Fruit fly (Drosophila melanogaster) whole organism, embryonic: ENCODE measurements around the gene Prosalpha6.

Source experiments
- Asciz ChIP-seq: fragments of 200-800 bp; sonication (Bioruptor generic); optimal IDR thresholded peaks from 2 replicates; lab custom pipeline; 2017; ENCODE audit warnings: missing biosample characterization, mild to moderate bottlenecking, missing genetic modification characterization, missing genetic modification reagents
- CG10431 ChIP-seq: fragments of 200-800 bp; sonication (Bioruptor generic); optimal IDR thresholded peaks from 3 replicates; lab custom pipeline; 2018; ENCODE audit warnings: missing biosample characterization, mild to moderate bottlenecking, missing genetic modification characterization
- CG11398 ChIP-seq: fragments of 200-800 bp; sonication (Bioruptor generic); optimal IDR thresholded peaks from 2 replicates; lab custom pipeline; 2016; ENCODE audit warnings: missing biosample characterization, missing genetic modification characterization
- CG11723 ChIP-seq: fragments of 200-800 bp; sonication (Bioruptor generic); optimal IDR thresholded peaks from 2 replicates; lab custom pipeline; 2017; ENCODE audit warnings: missing biosample characterization, mild to moderate bottlenecking, missing genetic modification characterization
- CG13296 ChIP-seq: fragments of 200-800 bp; sonication (Bioruptor generic); optimal IDR thresholded peaks from 3 replicates; lab custom pipeline; 2018; ENCODE audit warnings: missing biosample characterization, mild to moderate bottlenecking, missing genetic modification characterization
- CG14050 ChIP-seq: fragments of 200-800 bp; sonication (Bioruptor generic); IDR thresholded peaks from 3 replicates; pipeline ENCODE4 v1.3.6; 2022; ENCODE audit warnings: missing biosample characterization, missing genetic modification characterization
- CG14710 ChIP-seq: fragments of 200-800 bp; sonication (Bioruptor generic); optimal IDR thresholded peaks from 3 replicates; lab custom pipeline; 2019; ENCODE audit warnings: missing biosample characterization, mild to moderate bottlenecking, missing genetic modification characterization, moderate library complexity
- CG15479 ChIP-seq: fragments of 200-800 bp; sonication (Bioruptor generic); optimal IDR thresholded peaks from 3 replicates; lab custom pipeline; 2019; ENCODE audit warnings: missing biosample characterization, mild to moderate bottlenecking, missing genetic modification characterization, moderate library complexity
- CG1602 ChIP-seq: fragments of 200-800 bp; sonication (Bioruptor generic); optimal IDR thresholded peaks from 3 replicates; lab custom pipeline; 2016; ENCODE audit warnings: missing biosample characterization, missing genetic modification characterization
- CG1603 ChIP-seq: fragments of 200-800 bp; sonication (Bioruptor generic); optimal IDR thresholded peaks from 2 replicates; lab custom pipeline; 2019; ENCODE audit warnings: missing biosample characterization, mild to moderate bottlenecking, missing genetic modification characterization, moderate library complexity
- CG17328 ChIP-seq: fragments of 200-800 bp; sonication (Bioruptor generic); IDR thresholded peaks from 2 replicates; pipeline ENCODE4 v1.3.6; 2022; ENCODE audit warnings: missing biosample characterization, missing genetic modification characterization
- CG17912 ChIP-seq: fragments of 200-800 bp; sonication (Bioruptor generic); optimal IDR thresholded peaks from 2 replicates; lab custom pipeline; 2018; ENCODE audit warnings: missing biosample characterization, mild to moderate bottlenecking, missing genetic modification characterization
- CG30020 ChIP-seq: fragments of 200-800 bp; optimal IDR thresholded peaks from 2 replicates; lab custom pipeline; 2019; ENCODE audit warnings: missing biosample characterization, mild to moderate bottlenecking, missing genetic modification characterization, moderate library complexity
- CG3065 ChIP-seq: fragments of 200-800 bp; sonication (Bioruptor generic); optimal IDR thresholded peaks from 2 replicates; lab custom pipeline; 2016; ENCODE audit warnings: missing biosample characterization, missing genetic modification characterization
- CG3847 ChIP-seq: fragments of 200-800 bp; sonication (Bioruptor generic); IDR thresholded peaks from 2 replicates; pipeline ENCODE4 v1.3.6; 2022; ENCODE audit warnings: missing biosample characterization, missing genetic modification characterization
- CG42726 ChIP-seq: fragments of 200-800 bp; sonication (Bioruptor generic); IDR thresholded peaks from 2 replicates; pipeline ENCODE4 v1.3.6; 2022; ENCODE audit warnings: missing biosample characterization, missing genetic modification characterization; ENCODE audit not compliant: partially characterized antibody
- CG5953 ChIP-seq: fragments of 200-800 bp; sonication (Bioruptor generic); IDR thresholded peaks from 2 replicates; pipeline ENCODE4 v1.3.6; 2022; ENCODE audit warnings: missing biosample characterization, missing genetic modification characterization
- CG6765 ChIP-seq: fragments of 200-800 bp; sonication (Bioruptor generic); optimal IDR thresholded peaks from 3 replicates; lab custom pipeline; 2017; ENCODE audit warnings: missing biosample characterization, mild to moderate bottlenecking, missing genetic modification characterization
- CG8290 ChIP-seq, 3 experiments: fragments of 200-800 bp; sonication (Bioruptor generic); optimal IDR thresholded peaks; 2 replicates each; lab custom pipeline; 2016 to 2019; ENCODE audit warnings: missing biosample characterization in 3 of 3, missing genetic modification characterization in 3 of 3, mild to moderate bottlenecking in 2 of 3, moderate library complexity in 1 of 3
- D19A ChIP-seq: fragments of 200-800 bp; optimal IDR thresholded peaks from 3 replicates; lab custom pipeline; 2019; ENCODE audit warnings: missing biosample characterization, mild to moderate bottlenecking, missing genetic modification characterization, moderate library complexity
- Dll ChIP-seq: fragments of 200-800 bp; sonication (Bioruptor generic); IDR thresholded peaks from 4 replicates; pipeline ENCODE4 v1.3.6; 2022; ENCODE audit warnings: missing biosample characterization, missing genetic modification characterization; ENCODE audit not compliant: partially characterized antibody
- Drgx ChIP-seq: fragments of 200-800 bp; sonication (Bioruptor generic); IDR thresholded peaks from 2 replicates; pipeline ENCODE4 v1.3.6; 2022; ENCODE audit warnings: missing biosample characterization, missing genetic modification characterization
- Hmx ChIP-seq: fragments of 200-800 bp; sonication (Bioruptor generic); optimal IDR thresholded peaks from 2 replicates; lab custom pipeline; 2016; ENCODE audit warnings: missing biosample characterization, missing genetic modification characterization
- Meics ChIP-seq: fragments of 200-800 bp; sonication (Bioruptor generic); optimal IDR thresholded peaks from 2 replicates; lab custom pipeline; 2017; ENCODE audit warnings: missing biosample characterization, mild to moderate bottlenecking, missing genetic modification characterization
- Neu2 ChIP-seq: fragments of 200-800 bp; sonication (Bioruptor generic); optimal IDR thresholded peaks from 3 replicates; lab custom pipeline; 2016; ENCODE audit warnings: missing biosample characterization, missing genetic modification characterization, borderline replicate concordance
- Nf-YA ChIP-seq: fragments of 200-800 bp; sonication (Bioruptor generic); IDR thresholded peaks from 2 replicates; pipeline ENCODE4 v1.3.6; 2022; ENCODE audit warnings: missing biosample characterization, missing genetic modification characterization
- Optix ChIP-seq: fragments of 200-800 bp; sonication (Bioruptor generic); IDR thresholded peaks from 3 replicates; pipeline ENCODE4 v1.3.6; 2022; ENCODE audit warnings: missing biosample characterization, missing genetic modification characterization
- Sry-β ChIP-seq: fragments of 200-800 bp; sonication (Bioruptor generic); optimal IDR thresholded peaks from 2 replicates; lab custom pipeline; 2018; ENCODE audit warnings: missing biosample characterization, mild to moderate bottlenecking, missing genetic modification characterization, moderate library complexity
- Xrp1 ChIP-seq: fragments of 200-800 bp; sonication (Bioruptor generic); IDR thresholded peaks from 2 replicates; pipeline ENCODE4 v1.3.6; 2022; ENCODE audit warnings: missing biosample characterization, missing genetic modification characterization
- al ChIP-seq: fragments of 200-800 bp; sonication (Bioruptor generic); IDR thresholded peaks from 2 replicates; pipeline ENCODE4 v1.3.6; 2022; ENCODE audit warnings: missing biosample characterization, missing genetic modification characterization
- ase ChIP-seq: fragments of 200-800 bp; sonication (Bioruptor generic); IDR thresholded peaks from 3 replicates; pipeline ENCODE4 v1.3.6; 2022; ENCODE audit warnings: missing biosample characterization, missing genetic modification characterization
- bab2 ChIP-seq: fragments of 200-800 bp; sonication (Bioruptor generic); optimal IDR thresholded peaks from 2 replicates; lab custom pipeline; 2016; ENCODE audit warnings: missing biosample characterization, missing genetic modification characterization
- bowl ChIP-seq: fragments of 200-800 bp; sonication (Bioruptor generic); IDR thresholded peaks from 2 replicates; pipeline ENCODE4 v1.3.6; 2022; ENCODE audit warnings: missing biosample characterization, missing genetic modification characterization
- crc ChIP-seq: fragments of 200-800 bp; sonication (Bioruptor generic); optimal IDR thresholded peaks from 2 replicates; lab custom pipeline; 2016; ENCODE audit warnings: missing biosample characterization, missing genetic modification characterization
- eve ChIP-seq, 2 experiments: fragments of >200 bp; optimal IDR thresholded peaks; 2 replicates each; lab custom pipeline; 2017; ENCODE audit warnings: missing biosample characterization in 2 of 2, missing genetic modification characterization in 2 of 2
- eyg ChIP-seq: fragments of 200-800 bp; sonication (Bioruptor generic); optimal IDR thresholded peaks from 3 replicates; lab custom pipeline; 2016; ENCODE audit warnings: missing biosample characterization, missing genetic modification characterization
- fd102C ChIP-seq: fragments of 200-800 bp; sonication (Bioruptor generic); optimal IDR thresholded peaks from 2 replicates; lab custom pipeline; 2018; ENCODE audit warnings: missing biosample characterization, mild to moderate bottlenecking, missing genetic modification characterization, moderate library complexity
- gce ChIP-seq: fragments of 200-800 bp; sonication (Bioruptor generic); IDR thresholded peaks from 3 replicates; pipeline ENCODE4 v1.3.6; 2022; ENCODE audit warnings: missing biosample characterization, missing genetic modification characterization
- gcm2 ChIP-seq: fragments of 200-800 bp; sonication (Bioruptor generic); optimal IDR thresholded peaks from 2 replicates; lab custom pipeline; 2016; ENCODE audit warnings: missing biosample characterization, missing genetic modification characterization
- hb ChIP-seq: fragments of 200-800 bp; sonication (Bioruptor generic); IDR thresholded peaks from 3 replicates; pipeline ENCODE4 v1.3.6; 2022; ENCODE audit warnings: missing biosample characterization, missing genetic modification characterization; ENCODE audit not compliant: partially characterized antibody
- jigr1 ChIP-seq: fragments of 200-800 bp; sonication (Bioruptor generic); IDR thresholded peaks from 3 replicates; pipeline ENCODE4 v1.3.6; 2022; ENCODE audit warnings: missing biosample characterization, missing genetic modification characterization
- lmd ChIP-seq: fragments of 200-800 bp; sonication (Bioruptor generic); IDR thresholded peaks from 2 replicates; pipeline ENCODE4 v1.3.6; 2022; ENCODE audit warnings: missing biosample characterization, missing genetic modification characterization
- schlank ChIP-seq: fragments of 200-800 bp; sonication (Bioruptor generic); optimal IDR thresholded peaks from 2 replicates; lab custom pipeline; 2018; ENCODE audit warnings: missing biosample characterization, mild to moderate bottlenecking, missing genetic modification characterization
- sens ChIP-seq: fragments of 200-800 bp; sonication (Bioruptor generic); peaks from one replicate; lab custom pipeline; 2016; ENCODE audit warnings: missing biosample characterization, missing genetic modification characterization
- so ChIP-seq: fragments of 200-800 bp; sonication (Bioruptor generic); IDR thresholded peaks from 3 replicates; pipeline ENCODE4 v1.3.6; 2022; ENCODE audit warnings: missing biosample characterization, missing genetic modification characterization
- stwl ChIP-seq: fragments of 200-800 bp; sonication (Bioruptor generic); optimal IDR thresholded peaks from 3 replicates; lab custom pipeline; 2018; ENCODE audit warnings: missing biosample characterization, mild to moderate bottlenecking, missing genetic modification characterization, moderate library complexity
- tin ChIP-seq: fragments of 200-800 bp; sonication (Bioruptor generic); optimal IDR thresholded peaks from 3 replicates; lab custom pipeline; 2016; ENCODE audit warnings: missing biosample characterization, missing genetic modification characterization
- tll ChIP-seq, 2 experiments: fragments of 200-800 bp in 1 of 2; fragments of >200 bp in 1 of 2; sonication (Bioruptor generic) in 1 of 2; optimal IDR thresholded peaks; 2 replicates each; lab custom pipeline; 2017 to 2019; ENCODE audit warnings: missing biosample characterization in 2 of 2, missing genetic modification characterization in 2 of 2, mild to moderate bottlenecking in 1 of 2, moderate library complexity in 1 of 2
- zen ChIP-seq: fragments of 200-800 bp; sonication (Bioruptor generic); optimal IDR thresholded peaks from 3 replicates; lab custom pipeline; 2018; ENCODE audit warnings: missing biosample characterization, mild to moderate bottlenecking, missing genetic modification characterization, moderate library complexity

Prosalpha6 gene

DNA sequence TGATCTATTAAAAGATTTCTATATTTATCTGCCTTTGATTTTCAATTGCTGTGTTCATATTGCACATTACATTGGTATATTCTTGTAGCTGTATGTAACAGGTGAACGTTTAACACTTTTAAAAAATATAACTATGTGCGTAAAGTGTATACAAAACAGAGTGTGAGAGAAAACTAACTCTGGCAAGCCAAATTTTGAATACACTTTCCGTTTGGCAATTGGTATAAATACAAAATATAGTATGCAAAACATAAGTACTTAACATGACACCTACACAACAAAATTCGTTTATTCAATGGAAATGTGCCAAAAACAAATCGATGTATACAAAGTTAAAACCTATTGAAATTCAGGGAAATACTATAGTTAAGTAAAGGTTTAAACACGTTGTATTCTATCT, 11.7 kb downstream of the Prosalpha6 start:
- TF ChIP-seq Optix (GFP tag; lab: Robert Waterston, UW) (no peak), al (GFP tag; lab: Robert Waterston, UW) (no peak), Hmx (GFP tag; lab: Kevin White, UChicago) (peak; percentile 11), CG5953 (GFP tag; lab: Robert Waterston, UW) (no peak), CG13296 (no peak), CG14050 (GFP tag; lab: Robert Waterston, UW) (no peak), sens (peak; percentile 48), D19A (tag; lab: Kevin White, UChicago) (peak; percentile 62), lmd (GFP tag; lab: Robert Waterston, UW) (no peak), eyg (GFP tag; lab: Kevin White, UChicago) (no peak), Nf-YA (GFP tag; lab: Robert Waterston, UW) (no peak)

DNA sequence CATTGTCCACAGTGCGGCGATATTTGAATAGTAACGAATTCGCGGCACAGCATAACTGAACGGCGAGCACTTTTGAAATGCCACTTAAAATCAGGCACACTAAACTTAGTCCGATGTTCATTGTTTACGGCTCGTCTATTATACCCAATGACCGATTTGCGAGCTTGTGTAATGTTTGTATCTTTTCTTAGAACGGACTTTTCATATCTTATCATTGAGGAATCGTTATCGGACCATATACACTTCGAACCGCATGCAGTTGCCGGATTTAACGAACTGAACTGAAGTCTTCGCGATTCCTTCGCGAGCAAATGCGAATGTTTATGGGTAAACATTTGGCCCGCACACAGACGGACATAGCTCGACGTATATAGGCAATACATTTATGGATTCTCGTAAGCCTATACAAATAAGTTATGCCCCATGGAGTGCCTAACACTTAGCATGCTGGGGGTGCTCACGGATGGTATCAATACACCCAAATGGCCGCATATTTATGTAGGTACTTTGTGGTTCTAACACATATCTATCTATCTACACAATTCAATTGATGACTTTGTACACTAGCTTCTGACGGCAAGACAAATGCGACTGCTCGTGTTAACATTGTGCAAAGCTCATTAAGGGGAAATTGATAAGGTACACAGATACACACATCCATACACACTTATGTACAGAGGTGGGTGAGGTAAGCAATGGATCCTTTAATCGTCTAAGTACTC, 16.7 kb downstream of the Prosalpha6 start, which contains the start of gene mthl15:
TSS of gene mthl15 (minus strand) at position 593 of the 722 bp plus-strand sequence.
- no peak for TF ChIP-seq jigr1
- no peak for TF ChIP-seq gce
- TF ChIP-seq CG3847 (GFP tag; lab: Robert Waterston, UW) = no peak
- TF ChIP-seq Drgx (GFP tag; lab: Robert Waterston, UW) = no peak
- TF ChIP-seq tin (GFP tag; lab: Kevin White, UChicago) = no peak
- peak; percentile 22 for TF ChIP-seq CG17912 (GFP tag; lab: Kevin White, UChicago)
- TF ChIP-seq eve (GFP tag; optimal IDR thresholded peaks at IDR 0.05; lab: Kevin White, UChicago) = peak in 1 of 2 experiments; percentile 62
- TF ChIP-seq so (GFP tag; lab: Robert Waterston, UW) = no peak
- TF ChIP-seq crc (GFP tag; lab: Kevin White, UChicago) = peak; percentile 6
- peak; percentile 34 for TF ChIP-seq CG6765 (GFP tag; lab: Kevin White, UChicago)
- no peak for TF ChIP-seq ase
- TF ChIP-seq CG10431 (GFP tag; lab: Kevin White, UChicago) = no peak
- no peak for TF ChIP-seq Sry-β (GFP tag; lab: Kevin White, UChicago)
- TF ChIP-seq bowl = no peak
- no peak for TF ChIP-seq gcm2 (GFP tag; lab: Kevin White, UChicago)
- TF ChIP-seq Neu2 (GFP tag; lab: Kevin White, UChicago) = no peak
- TF ChIP-seq CG11723 = peak; percentile 19
- no peak for TF ChIP-seq Xrp1 (GFP tag; lab: Robert Waterston, UW)
- no peak for TF ChIP-seq CG14710 (tag; lab: Kevin White, UChicago)
- TF ChIP-seq fd102C (GFP tag; lab: Kevin White, UChicago) = no peak
- TF ChIP-seq Asciz (GFP tag; lab: Kevin White, UChicago) = peak; percentile 5
- TF ChIP-seq Dll (GFP tag; lab: Robert Waterston, UW) = no peak
- peak; percentile 87 for TF ChIP-seq Meics (GFP tag; lab: Kevin White, UChicago)
- TF ChIP-seq CG1603 = peak; percentile 63
- no peak for TF ChIP-seq CG11398
- TF ChIP-seq CG42726 = no peak
- no peak for TF ChIP-seq CG30020
- peak; percentile 32 for TF ChIP-seq zen (tag; lab: Kevin White, UChicago)
- TF ChIP-seq stwl (tag; lab: Kevin White, UChicago) = no peak
- peak; percentile 69 for TF ChIP-seq CG15479 (GFP tag; lab: Kevin White, UChicago)
- 0 out of 2 replicates have a peak, but pooled peaks have one; percentile 29 for TF ChIP-seq CG17328 (GFP tag; lab: Robert Waterston, UW)
- no peak for TF ChIP-seq CG3065
- TF ChIP-seq CG1602 (GFP tag; lab: Kevin White, UChicago) = no peak
- TF ChIP-seq CG8290 (GFP tag; optimal IDR thresholded peaks at IDR 0.05; lab: Kevin White, UChicago) = no peak
- peak in 1 of 2 experiments; percentile 44 for TF ChIP-seq CG8290 (tag; optimal IDR thresholded peaks at IDR 0.05; lab: Kevin White, UChicago)
- TF ChIP-seq schlank = no peak
- no peak for TF ChIP-seq hb (GFP tag; lab: Robert Waterston, UW)
- peak in 1 of 2 experiments; percentile 26 for TF ChIP-seq tll (GFP tag; optimal IDR thresholded peaks at IDR 0.05; lab: Kevin White, UChicago)
- no peak for TF ChIP-seq bab2
